Fruit fly (Drosophila melanogaster) whole organism, embryonic: ENCODE measurements around the gene Pfas.

Source experiments
- ATbp ChIP-seq: fragments of 200-800 bp; sonication (Bioruptor generic); optimal IDR thresholded peaks from 2 replicates; lab custom pipeline; 2017; ENCODE audit warnings: missing biosample characterization, mild to moderate bottlenecking, missing genetic modification characterization, missing genetic modification reagents
- Antp ChIP-seq: fragments of 200-800 bp; sonication (Bioruptor generic); optimal IDR thresholded peaks from 3 replicates; lab custom pipeline; 2016; ENCODE audit warnings: missing biosample characterization, missing genetic modification characterization
- Bdp1 ChIP-seq: fragments of 200-800 bp; sonication (Bioruptor generic); optimal IDR thresholded peaks from 3 replicates; lab custom pipeline; 2016; ENCODE audit warnings: missing biosample characterization, missing genetic modification characterization
- CG10321 ChIP-seq: fragments of 200-800 bp; sonication (Bioruptor generic); IDR thresholded peaks from 2 replicates; pipeline ENCODE4 v1.3.6; 2022; ENCODE audit warnings: missing biosample characterization, missing genetic modification characterization
- CG10366 ChIP-seq: fragments of 200-800 bp; sonication (Bioruptor generic); IDR thresholded peaks from 2 replicates; pipeline ENCODE4 v1.3.6; 2022; ENCODE audit warnings: missing biosample characterization, missing genetic modification characterization
- CG12155 ChIP-seq: fragments of 200-800 bp; sonication (Bioruptor generic); optimal IDR thresholded peaks from 3 replicates; lab custom pipeline; 2016; ENCODE audit warnings: missing biosample characterization, missing genetic modification characterization
- CG14441 ChIP-seq: fragments of 200-800 bp; sonication (Bioruptor generic); IDR thresholded peaks from 2 replicates; pipeline ENCODE4 v1.3.6; 2022; ENCODE audit warnings: missing biosample characterization, missing genetic modification characterization
- CG15601 ChIP-seq: fragments of 200-800 bp; sonication (Bioruptor generic); optimal IDR thresholded peaks from 3 replicates; lab custom pipeline; 2019; ENCODE audit warnings: missing biosample characterization, mild to moderate bottlenecking, missing genetic modification characterization, moderate library complexity
- CG17829 ChIP-seq: fragments of 200-800 bp; optimal IDR thresholded peaks from 2 replicates; lab custom pipeline; 2019; ENCODE audit warnings: missing biosample characterization, mild to moderate bottlenecking, missing genetic modification characterization, moderate library complexity
- CG2712 ChIP-seq: fragments of 200-800 bp; optimal IDR thresholded peaks from 3 replicates; lab custom pipeline; 2019; ENCODE audit warnings: missing biosample characterization, mild to moderate bottlenecking, missing genetic modification characterization, moderate library complexity
- CG4707 ChIP-seq: fragments of 200-800 bp; sonication (Bioruptor generic); optimal IDR thresholded peaks from 2 replicates; lab custom pipeline; 2018; ENCODE audit warnings: missing biosample characterization, mild to moderate bottlenecking, missing genetic modification characterization, moderate library complexity
- CG4730 ChIP-seq: fragments of 200-800 bp; sonication (Bioruptor generic); IDR thresholded peaks from 2 replicates; pipeline ENCODE4 v1.3.6; 2022; ENCODE audit warnings: missing biosample characterization, missing genetic modification characterization
- CG5245 ChIP-seq: fragments of 200-800 bp; sonication (Bioruptor generic); optimal IDR thresholded peaks from 3 replicates; lab custom pipeline; 2016; ENCODE audit warnings: missing biosample characterization, missing genetic modification characterization
- CG8281 ChIP-seq: fragments of 200-800 bp; sonication (Bioruptor generic); optimal IDR thresholded peaks from 2 replicates; lab custom pipeline; 2018; ENCODE audit warnings: missing biosample characterization, mild to moderate bottlenecking, missing genetic modification characterization, moderate library complexity
- CG8478 ChIP-seq: fragments of >200 bp; optimal IDR thresholded peaks from 2 replicates; lab custom pipeline; 2018
- CG9437 ChIP-seq: fragments of 200-800 bp; sonication (Bioruptor generic); optimal IDR thresholded peaks from 2 replicates; lab custom pipeline; 2018; ENCODE audit warnings: missing biosample characterization, mild to moderate bottlenecking, missing genetic modification characterization
- CG9817 ChIP-seq: fragments of 200-800 bp; sonication (Bioruptor generic); optimal IDR thresholded peaks from 2 replicates; lab custom pipeline; 2018; ENCODE audit warnings: missing biosample characterization, mild to moderate bottlenecking, missing genetic modification characterization, moderate library complexity
- Camta ChIP-seq: fragments of 200-800 bp; sonication (Bioruptor generic); optimal IDR thresholded peaks from 2 replicates; lab custom pipeline; 2016; ENCODE audit warnings: missing biosample characterization, missing genetic modification characterization
- Dll ChIP-seq: fragments of 200-800 bp; sonication (Bioruptor generic); IDR thresholded peaks from 4 replicates; pipeline ENCODE4 v1.3.6; 2022; ENCODE audit warnings: missing biosample characterization, missing genetic modification characterization; ENCODE audit not compliant: partially characterized antibody
- Fer2 ChIP-seq: fragments of 200-800 bp; sonication (Bioruptor generic); optimal IDR thresholded peaks from 2 replicates; lab custom pipeline; 2018; ENCODE audit warnings: missing biosample characterization, mild to moderate bottlenecking, missing genetic modification characterization, moderate library complexity
- Lim3 ChIP-seq: fragments of 200-800 bp; sonication (Bioruptor generic); IDR thresholded peaks from 2 replicates; pipeline ENCODE4 v1.3.6; 2022; ENCODE audit warnings: missing biosample characterization, missing genetic modification characterization
- MESR4 ChIP-seq: fragments of 200-800 bp; sonication (Bioruptor generic); optimal IDR thresholded peaks from 2 replicates; lab custom pipeline; 2018; ENCODE audit warnings: missing biosample characterization, mild to moderate bottlenecking, missing genetic modification characterization, moderate library complexity
- Mad ChIP-seq: fragments of 200-800 bp; sonication (Bioruptor generic); optimal IDR thresholded peaks from 2 replicates; lab custom pipeline; 2016; ENCODE audit warnings: missing biosample characterization, missing genetic modification characterization
- Meics ChIP-seq: fragments of 200-800 bp; sonication (Bioruptor generic); optimal IDR thresholded peaks from 2 replicates; lab custom pipeline; 2017; ENCODE audit warnings: missing biosample characterization, mild to moderate bottlenecking, missing genetic modification characterization
- Nf-YB ChIP-seq: fragments of 200-800 bp; sonication (Bioruptor generic); optimal IDR thresholded peaks from 3 replicates; lab custom pipeline; 2019; ENCODE audit warnings: missing biosample characterization, mild to moderate bottlenecking, missing genetic modification characterization, moderate library complexity
- Pdp1 ChIP-seq, 2 experiments: fragments of 200-800 bp; sonication (Bioruptor generic); optimal IDR thresholded peaks; 3 replicates each; lab custom pipeline; 2016; ENCODE audit warnings: missing biosample characterization in 2 of 2, missing genetic modification characterization in 2 of 2, mild to moderate bottlenecking in 1 of 2, moderate library complexity in 1 of 2
- Side ChIP-seq: fragments of 200-800 bp; sonication (Bioruptor generic); optimal IDR thresholded peaks from 2 replicates; lab custom pipeline; 2016; ENCODE audit warnings: missing biosample characterization, missing genetic modification characterization
- Sox102F ChIP-seq: fragments of 200-800 bp; sonication (Bioruptor generic); optimal IDR thresholded peaks from 2 replicates; lab custom pipeline; 2018; ENCODE audit warnings: missing biosample characterization, mild to moderate bottlenecking, missing genetic modification characterization, moderate library complexity
- Sry-β ChIP-seq: fragments of 200-800 bp; sonication (Bioruptor generic); optimal IDR thresholded peaks from 2 replicates; lab custom pipeline; 2018; ENCODE audit warnings: missing biosample characterization, mild to moderate bottlenecking, missing genetic modification characterization, moderate library complexity
- ara ChIP-seq: fragments of 200-800 bp; sonication (Bioruptor generic); IDR thresholded peaks from 2 replicates; pipeline ENCODE4 v1.3.6; 2022; ENCODE audit warnings: missing biosample characterization, missing genetic modification characterization
- bab2 ChIP-seq: fragments of 200-800 bp; sonication (Bioruptor generic); optimal IDR thresholded peaks from 2 replicates; lab custom pipeline; 2016; ENCODE audit warnings: missing biosample characterization, missing genetic modification characterization
- dmrt11E ChIP-seq: fragments of 200-800 bp; sonication (Bioruptor generic); optimal IDR thresholded peaks from 3 replicates; lab custom pipeline; 2018; ENCODE audit warnings: missing biosample characterization, mild to moderate bottlenecking, missing genetic modification characterization, moderate library complexity
- dysf ChIP-seq: fragments of 200-800 bp; sonication (Bioruptor generic); IDR thresholded peaks from 3 replicates; pipeline ENCODE4 v1.3.6; 2022; ENCODE audit warnings: missing biosample characterization, missing genetic modification characterization
- jumu ChIP-seq: fragments of 200-800 bp; sonication (Bioruptor generic); optimal IDR thresholded peaks from 3 replicates; lab custom pipeline; 2016; ENCODE audit warnings: missing biosample characterization, missing genetic modification characterization
- lbe ChIP-seq: fragments of 200-800 bp; sonication (Bioruptor generic); optimal IDR thresholded peaks from 2 replicates; lab custom pipeline; 2016; ENCODE audit warnings: missing biosample characterization, mild to moderate bottlenecking, missing genetic modification characterization
- lola ChIP-seq, 3 experiments: fragments of >200 bp in 2 of 3; fragments of 200-800 bp in 1 of 3; sonication (Bioruptor generic) in 1 of 3; optimal IDR thresholded peaks; 2 replicates each; lab custom pipeline; 2017 to 2019; ENCODE audit warnings: missing biosample characterization in 3 of 3, missing genetic modification characterization in 3 of 3, mild to moderate bottlenecking in 1 of 3, moderate library complexity in 1 of 3
- mam ChIP-seq: fragments of 200-800 bp; sonication (Bioruptor generic); optimal IDR thresholded peaks from 3 replicates; lab custom pipeline; 2016; ENCODE audit warnings: missing biosample characterization, missing genetic modification characterization
- nmo ChIP-seq: fragments of 200-800 bp; sonication (Bioruptor generic); optimal IDR thresholded peaks from 2 replicates; lab custom pipeline; 2018; ENCODE audit warnings: missing biosample characterization, mild to moderate bottlenecking, missing genetic modification characterization, moderate library complexity
- nom ChIP-seq: fragments of 200-800 bp; sonication (Bioruptor generic); optimal IDR thresholded peaks from 2 replicates; lab custom pipeline; 2017; ENCODE audit warnings: missing biosample characterization, missing genetic modification characterization, mild to moderate bottlenecking, moderate library complexity, missing genetic modification reagents
- p53 ChIP-seq: fragments of 200-800 bp; sonication (Bioruptor generic); optimal IDR thresholded peaks from 2 replicates; lab custom pipeline; 2016; ENCODE audit warnings: missing biosample characterization, missing genetic modification characterization
- phol ChIP-seq: fragments of 200-800 bp; sonication (Bioruptor generic); optimal IDR thresholded peaks from 3 replicates; lab custom pipeline; 2018; ENCODE audit warnings: missing biosample characterization, mild to moderate bottlenecking, missing genetic modification characterization, moderate library complexity
- prd ChIP-seq, 3 experiments: fragments of >200 bp in 2 of 3; fragments of 200-800 bp in 1 of 3; sonication (Bioruptor generic) in 1 of 3; optimal IDR thresholded peaks in 2 of 3; IDR thresholded peaks in 1 of 3; 2 replicates in 2 of 3; 3 replicates in 1 of 3; pipeline versions ENCODE4 v1.3.6 to Lab custom; 2017 to 2022; ENCODE audit warnings: missing biosample characterization in 1 of 3, missing genetic modification characterization in 1 of 3
- pzg ChIP-seq: fragments of 200-800 bp; sonication (Bioruptor generic); optimal IDR thresholded peaks from 3 replicates; lab custom pipeline; 2018; ENCODE audit warnings: missing biosample characterization, mild to moderate bottlenecking, missing genetic modification characterization, moderate library complexity
- salm ChIP-seq: fragments of 200-800 bp; sonication (Bioruptor generic); optimal IDR thresholded peaks from 2 replicates; lab custom pipeline; 2018; ENCODE audit warnings: missing biosample characterization, mild to moderate bottlenecking, missing genetic modification characterization
- scrt ChIP-seq: fragments of 200-800 bp; sonication (Bioruptor generic); optimal IDR thresholded peaks from 2 replicates; lab custom pipeline; 2018; ENCODE audit warnings: missing biosample characterization, mild to moderate bottlenecking, missing genetic modification characterization, moderate library complexity
- shn ChIP-seq: fragments of 200-800 bp; sonication (Bioruptor generic); optimal IDR thresholded peaks from 3 replicates; lab custom pipeline; 2016; ENCODE audit warnings: missing biosample characterization, missing genetic modification characterization
- sisA ChIP-seq: fragments of 200-800 bp; sonication (Bioruptor generic); IDR thresholded peaks from 2 replicates; pipeline ENCODE4 v1.3.6; 2022; ENCODE audit warnings: missing biosample characterization, missing genetic modification characterization
- tll ChIP-seq, 2 experiments: fragments of 200-800 bp in 1 of 2; fragments of >200 bp in 1 of 2; sonication (Bioruptor generic) in 1 of 2; optimal IDR thresholded peaks; 2 replicates each; lab custom pipeline; 2017 to 2019; ENCODE audit warnings: missing biosample characterization in 2 of 2, missing genetic modification characterization in 2 of 2, mild to moderate bottlenecking in 1 of 2, moderate library complexity in 1 of 2
- unc-4 ChIP-seq: fragments of 200-800 bp; sonication (Bioruptor generic); IDR thresholded peaks from 2 replicates; pipeline ENCODE4 v1.3.6; 2022; ENCODE audit warnings: missing biosample characterization, missing genetic modification characterization; ENCODE audit not compliant: partially characterized antibody

Gene Pfas

dm6 chr2L:6037830-6038229, 8.0 kb downstream of the Pfas start, which contains the start of the genes CG9117 and CG31643 (continued):
- peak; percentile 57 for TF ChIP-seq CG2712 (tag; lab: Kevin White, UChicago)
- TF ChIP-seq nom (GFP tag; lab: Kevin White, UChicago): peak; percentile 32
- TF ChIP-seq Meics (GFP tag; lab: Kevin White, UChicago): no peak
- peak; percentile 97 for TF ChIP-seq scrt (GFP tag; lab: Kevin White, UChicago)
- peak; percentile 27 for TF ChIP-seq Mad (GFP tag; lab: Kevin White, UChicago)
- TF ChIP-seq salm (tag; lab: Kevin White, UChicago): no peak
- no peak for TF ChIP-seq MESR4 (GFP tag; lab: Kevin White, UChicago)
- peak; percentile 62 for TF ChIP-seq Camta (GFP tag; lab: Kevin White, UChicago)
- TF ChIP-seq Lim3 (GFP tag; lab: Robert Waterston, UW): no peak
- peak; percentile 60 for TF ChIP-seq jumu (GFP tag; lab: Kevin White, UChicago)
- no peak for TF ChIP-seq CG4730 (GFP tag; lab: Robert Waterston, UW)
- TF ChIP-seq sisA: peak; percentile 25; the same call in 1 of the 2 replicates
- TF ChIP-seq pzg: peak; percentile 64
- peak; percentile 46 for TF ChIP-seq Antp
- no peak for TF ChIP-seq ara (GFP tag; lab: Robert Waterston, UW)
- peak; percentile 48 for TF ChIP-seq dmrt11E
- peak; percentile 29; the same call in 1 of the 2 replicates for TF ChIP-seq CG14441 (GFP tag; lab: Robert Waterston, UW)
- TF ChIP-seq CG4707 (GFP tag; lab: Kevin White, UChicago): no peak
- peak; percentile 71 for TF ChIP-seq CG12155 (GFP tag; lab: Kevin White, UChicago)
- TF ChIP-seq Dll: peak; percentile 53; the same call in 1 of the 4 replicates
- peak; percentile 36; the same call in 1 of the 2 replicates for TF ChIP-seq unc-4 (GFP tag; lab: Robert Waterston, UW)
- TF ChIP-seq CG8478 (lab: Kevin White, UChicago): no peak
- peak; percentile 29 for TF ChIP-seq Bdp1 (GFP tag; lab: Kevin White, UChicago)
- no peak for TF ChIP-seq ATbp
- peak in 1 of 2 experiments; percentile 76 for TF ChIP-seq tll (GFP tag; optimal IDR thresholded peaks at IDR 0.05; lab: Kevin White, UChicago)
- TF ChIP-seq mam (GFP tag; lab: Kevin White, UChicago): peak; percentile 78
- no peak for TF ChIP-seq prd (optimal IDR thresholded peaks at IDR 0.05; lab: Kevin White, UChicago)
- peak; percentile 54; the same call in 1 of the 3 replicates for TF ChIP-seq prd (GFP tag; IDR thresholded peaks at IDR 0.05; lab: Robert Waterston, UW)
- peak; percentile 13 for TF ChIP-seq CG5245 (GFP tag; lab: Kevin White, UChicago)
- peak; percentile 71 for TF ChIP-seq Side (GFP tag; lab: Kevin White, UChicago)
- peak; percentile 69 for TF ChIP-seq phol (tag; lab: Kevin White, UChicago)
- no peak for TF ChIP-seq CG8281
- peak; percentile 69 for TF ChIP-seq nmo (GFP tag; lab: Kevin White, UChicago)
- TF ChIP-seq CG17829 (tag; lab: Kevin White, UChicago): peak; percentile 20
- TF ChIP-seq bab2 (GFP tag; lab: Kevin White, UChicago): peak; percentile 57
- peak; percentile 35 for TF ChIP-seq CG10366 (GFP tag; lab: Robert Waterston, UW)
- peak; percentile 69 for TF ChIP-seq CG15601
- TF ChIP-seq dysf (GFP tag; lab: Robert Waterston, UW): 0 out of 3 replicates have a peak, but pooled peaks have one; percentile 6
- TF ChIP-seq p53 (GFP tag; lab: Kevin White, UChicago): no peak
- TF ChIP-seq CG10321 (GFP tag; lab: Robert Waterston, UW): no peak
- peak; percentile 58 for TF ChIP-seq shn (GFP tag; lab: Kevin White, UChicago)
- TF ChIP-seq Sox102F (GFP tag; lab: Kevin White, UChicago): no peak
- TF ChIP-seq Fer2 (tag; lab: Kevin White, UChicago): peak; percentile 28
- peak; percentile 1 for TF ChIP-seq Sry-β (GFP tag; lab: Kevin White, UChicago)
- TF ChIP-seq Pdp1 (GFP tag; optimal IDR thresholded peaks at IDR 0.05; lab: Kevin White, UChicago): peak; percentile 71 to 83
- TF ChIP-seq Nf-YB: peak; percentile 10
- peak; percentile 31 for TF ChIP-seq CG9817 (tag; lab: Kevin White, UChicago)
- peak; percentile 55 for TF ChIP-seq lbe (GFP tag; lab: Kevin White, UChicago)
- TF ChIP-seq CG9437 (GFP tag; lab: Kevin White, UChicago): peak; percentile 34
- TF ChIP-seq lola (GFP tag; optimal IDR thresholded peaks at IDR 0.05; lab: Kevin White, UChicago): peak in 1 of 3 experiments; percentile 45
